Fruit fly (Drosophila melanogaster) whole organism, embryonic: Measurements from ENCODE around the gene CG43760.

Source experiments
- Awh ChIP-seq: fragments of 200-800 bp; sonication (Bioruptor generic); IDR thresholded peaks from 2 replicates; pipeline ENCODE4, ENCODE4 v1.3.6; 2022; ENCODE audit warnings: missing biosample characterization, missing genetic modification characterization
- BEAF-32 ChIP-seq: fragments of 200-800 bp; sonication (Bioruptor generic); optimal IDR thresholded peaks from 3 replicates; lab custom pipeline; 2017; ENCODE audit warnings: missing biosample characterization, missing genetic modification characterization, mild to moderate bottlenecking, moderate library complexity, missing genetic modification reagents
- C15 ChIP-seq: fragments of 200-800 bp; sonication (Bioruptor generic); IDR thresholded peaks from 3 replicates; pipeline ENCODE4 v1.3.6; 2022; ENCODE audit warnings: missing biosample characterization, missing genetic modification characterization
- CG10267 ChIP-seq: fragments of 200-800 bp; sonication (Bioruptor generic); optimal IDR thresholded peaks from 2 replicates; lab custom pipeline; 2018; ENCODE audit warnings: missing biosample characterization, mild to moderate bottlenecking, missing genetic modification characterization, moderate library complexity
- CG10431 ChIP-seq: fragments of 200-800 bp; sonication (Bioruptor generic); optimal IDR thresholded peaks from 3 replicates; lab custom pipeline; 2018; ENCODE audit warnings: missing biosample characterization, mild to moderate bottlenecking, missing genetic modification characterization
- CG11560 ChIP-seq: fragments of 200-800 bp; sonication (Bioruptor generic); IDR thresholded peaks from 3 replicates; pipeline ENCODE4 v1.3.6; 2022; ENCODE audit warnings: missing biosample characterization, missing genetic modification characterization
- CG13123 ChIP-seq: fragments of 200-800 bp; sonication (Bioruptor generic); optimal IDR thresholded peaks from 2 replicates; lab custom pipeline; 2016; ENCODE audit warnings: missing biosample characterization, missing genetic modification characterization
- CG15073 ChIP-seq: fragments of 200-800 bp; sonication (Bioruptor generic); optimal IDR thresholded peaks from 2 replicates; lab custom pipeline; 2016; ENCODE audit warnings: missing biosample characterization, missing genetic modification characterization
- CG17385 ChIP-seq: fragments of 200-800 bp; sonication (Bioruptor generic); optimal IDR thresholded peaks from 3 replicates; lab custom pipeline; 2018; ENCODE audit warnings: missing biosample characterization, mild to moderate bottlenecking, missing genetic modification characterization
- CG17802 ChIP-seq: fragments of 200-800 bp; sonication (Bioruptor generic); optimal IDR thresholded peaks from 2 replicates; lab custom pipeline; 2018; ENCODE audit warnings: missing biosample characterization, mild to moderate bottlenecking, missing genetic modification characterization, moderate library complexity
- CG1792 ChIP-seq: fragments of 200-800 bp; sonication (Bioruptor generic); optimal IDR thresholded peaks from 2 replicates; lab custom pipeline; 2016; ENCODE audit warnings: missing biosample characterization, missing genetic modification characterization
- CG18764 ChIP-seq: fragments of 200-800 bp; sonication (Bioruptor generic); optimal IDR thresholded peaks from 3 replicates; lab custom pipeline; 2016; ENCODE audit warnings: missing biosample characterization, missing genetic modification characterization
- CG3847 ChIP-seq: fragments of 200-800 bp; sonication (Bioruptor generic); IDR thresholded peaks from 2 replicates; pipeline ENCODE4 v1.3.6; 2022; ENCODE audit warnings: missing biosample characterization, missing genetic modification characterization
- CG7556 ChIP-seq: fragments of 200-800 bp; sonication (Bioruptor generic); optimal IDR thresholded peaks from 2 replicates; lab custom pipeline; 2017; ENCODE audit warnings: missing biosample characterization, mild to moderate bottlenecking, missing genetic modification characterization
- CG7786 ChIP-seq: fragments of 200-800 bp; sonication (Bioruptor generic); optimal IDR thresholded peaks from 2 replicates; lab custom pipeline; 2016; ENCODE audit warnings: missing biosample characterization, missing genetic modification characterization
- CG7928 ChIP-seq: fragments of 200-800 bp; sonication (Bioruptor generic); optimal IDR thresholded peaks from 2 replicates; lab custom pipeline; 2017; ENCODE audit warnings: missing biosample characterization, mild to moderate bottlenecking, missing genetic modification characterization
- CG8290 ChIP-seq, 3 experiments: fragments of 200-800 bp; sonication (Bioruptor generic); optimal IDR thresholded peaks; 2 replicates each; lab custom pipeline; 2016 to 2019; ENCODE audit warnings: missing biosample characterization in 3 of 3, missing genetic modification characterization in 3 of 3, mild to moderate bottlenecking in 2 of 3, moderate library complexity in 1 of 3
- CG8765 ChIP-seq: fragments of 200-800 bp; sonication (Bioruptor generic); IDR thresholded peaks from 2 replicates; pipeline ENCODE4 v1.3.6; 2022; ENCODE audit warnings: missing biosample characterization, missing genetic modification characterization
- CG9797 ChIP-seq: fragments of 200-800 bp; sonication (Bioruptor generic); optimal IDR thresholded peaks from 3 replicates; lab custom pipeline; 2018; ENCODE audit warnings: missing biosample characterization, mild to moderate bottlenecking, missing genetic modification characterization
- CTCF ChIP-seq: fragments of 200-800 bp; sonication (Bioruptor generic); optimal IDR thresholded peaks from 2 replicates; lab custom pipeline; 2017; ENCODE audit warnings: missing biosample characterization, mild to moderate bottlenecking, missing genetic modification characterization, moderate library complexity
- Dref ChIP-seq: fragments of 200-800 bp; sonication (Bioruptor generic); IDR thresholded peaks from 2 replicates; pipeline ENCODE4 v1.3.6; 2022; ENCODE audit warnings: missing biosample characterization, missing genetic modification characterization
- Hr39 ChIP-seq: fragments of >200 bp; optimal IDR thresholded peaks from 2 replicates; lab custom pipeline; 2017
- Jarid2 ChIP-seq: fragments of 200-800 bp; sonication (Bioruptor generic); optimal IDR thresholded peaks from 3 replicates; lab custom pipeline; 2017; ENCODE audit warnings: mild to moderate bottlenecking, missing biosample characterization, missing genetic modification reagents, missing genetic modification characterization
- MESR4 ChIP-seq: fragments of 200-800 bp; sonication (Bioruptor generic); optimal IDR thresholded peaks from 2 replicates; lab custom pipeline; 2018; ENCODE audit warnings: missing biosample characterization, mild to moderate bottlenecking, missing genetic modification characterization, moderate library complexity
- Max ChIP-seq: fragments of 200-800 bp; sonication (Bioruptor generic); optimal IDR thresholded peaks from 2 replicates; lab custom pipeline; 2016; ENCODE audit warnings: missing biosample characterization, mild to moderate bottlenecking, missing genetic modification characterization
- Rx ChIP-seq: fragments of 200-800 bp; sonication (Bioruptor generic); IDR thresholded peaks from 2 replicates; pipeline ENCODE4 v1.3.6; 2022; ENCODE audit warnings: missing biosample characterization, missing genetic modification characterization
- Sox102F ChIP-seq: fragments of 200-800 bp; sonication (Bioruptor generic); optimal IDR thresholded peaks from 2 replicates; lab custom pipeline; 2018; ENCODE audit warnings: missing biosample characterization, mild to moderate bottlenecking, missing genetic modification characterization, moderate library complexity
- aop ChIP-seq: fragments of 200-800 bp; sonication (Bioruptor generic); IDR thresholded peaks from 2 replicates; pipeline ENCODE4 v1.3.6; 2022; ENCODE audit warnings: missing biosample characterization, missing genetic modification characterization
- ap ChIP-seq: fragments of 200-800 bp; sonication (Bioruptor generic); IDR thresholded peaks from 2 replicates; pipeline ENCODE4 v1.3.6; 2022; ENCODE audit warnings: missing biosample characterization, missing genetic modification characterization
- bowl ChIP-seq: fragments of 200-800 bp; sonication (Bioruptor generic); IDR thresholded peaks from 2 replicates; pipeline ENCODE4 v1.3.6; 2022; ENCODE audit warnings: missing biosample characterization, missing genetic modification characterization
- dmrt11E ChIP-seq: fragments of 200-800 bp; sonication (Bioruptor generic); optimal IDR thresholded peaks from 3 replicates; lab custom pipeline; 2018; ENCODE audit warnings: missing biosample characterization, mild to moderate bottlenecking, missing genetic modification characterization, moderate library complexity
- ems ChIP-seq: fragments of 200-800 bp; sonication (Bioruptor generic); optimal IDR thresholded peaks from 3 replicates; lab custom pipeline; 2016; ENCODE audit warnings: missing biosample characterization, missing genetic modification characterization
- eve ChIP-seq, 2 experiments: fragments of >200 bp; optimal IDR thresholded peaks; 2 replicates each; lab custom pipeline; 2017; ENCODE audit warnings: missing biosample characterization in 2 of 2, missing genetic modification characterization in 2 of 2
- gsb-n ChIP-seq: fragments of 200-800 bp; sonication (Bioruptor generic); optimal IDR thresholded peaks from 3 replicates; lab custom pipeline; 2018; ENCODE audit warnings: missing biosample characterization, mild to moderate bottlenecking, missing genetic modification characterization
- jumu ChIP-seq: fragments of 200-800 bp; sonication (Bioruptor generic); optimal IDR thresholded peaks from 3 replicates; lab custom pipeline; 2016; ENCODE audit warnings: missing biosample characterization, missing genetic modification characterization
- kah ChIP-seq: fragments of 200-800 bp; sonication (Bioruptor generic); optimal IDR thresholded peaks from 2 replicates; lab custom pipeline; 2018; ENCODE audit warnings: missing biosample characterization, mild to moderate bottlenecking, missing genetic modification characterization
- kni ChIP-seq: fragments of 200-800 bp; sonication (Bioruptor generic); optimal IDR thresholded peaks from 3 replicates; lab custom pipeline; 2017; ENCODE audit warnings: mild to moderate bottlenecking, missing biosample characterization, missing genetic modification reagents, missing genetic modification characterization
- lmd ChIP-seq: fragments of 200-800 bp; sonication (Bioruptor generic); IDR thresholded peaks from 2 replicates; pipeline ENCODE4 v1.3.6; 2022; ENCODE audit warnings: missing biosample characterization, missing genetic modification characterization
- lov ChIP-seq, 2 experiments: fragments of 200-800 bp in 1 of 2; fragments of >200 bp in 1 of 2; sonication (Bioruptor generic) in 1 of 2; IDR thresholded peaks in 1 of 2; optimal IDR thresholded peaks in 1 of 2; 2 replicates in 1 of 2; 3 replicates in 1 of 2; pipeline versions ENCODE4 v1.3.6 to Lab custom; 2017 to 2022; ENCODE audit warnings: missing biosample characterization in 1 of 2, missing genetic modification characterization in 1 of 2
- maf-S ChIP-seq: fragments of 200-800 bp; sonication (Bioruptor generic); optimal IDR thresholded peaks from 2 replicates; lab custom pipeline; 2016; ENCODE audit warnings: missing biosample characterization, missing genetic modification characterization
- pan ChIP-seq, 4 experiments: fragments of >200 bp in 3 of 4; fragments of 200-800 bp in 1 of 4; sonication (Bioruptor generic) in 1 of 4; optimal IDR thresholded peaks in 3 of 4; IDR thresholded peaks in 1 of 4; 2 replicates each; pipeline versions ENCODE4 v1.3.6 to Lab custom; 2017 to 2022; ENCODE audit warnings: missing biosample characterization in 2 of 4, missing genetic modification characterization in 2 of 4, mixed read lengths in 1 of 4
- sc ChIP-seq, 3 experiments: fragments of >200 bp in 2 of 3; fragments of 200-800 bp in 1 of 3; sonication (Bioruptor generic) in 1 of 3; optimal IDR thresholded peaks; 2 replicates in 2 of 3; 3 replicates in 1 of 3; lab custom pipeline; 2017; ENCODE audit warnings: mild to moderate bottlenecking in 1 of 3, missing biosample characterization in 1 of 3, missing genetic modification characterization in 1 of 3, missing genetic modification reagents in 1 of 3
- stwl ChIP-seq: fragments of 200-800 bp; sonication (Bioruptor generic); optimal IDR thresholded peaks from 3 replicates; lab custom pipeline; 2018; ENCODE audit warnings: missing biosample characterization, mild to moderate bottlenecking, missing genetic modification characterization, moderate library complexity
- tin ChIP-seq: fragments of 200-800 bp; sonication (Bioruptor generic); optimal IDR thresholded peaks from 3 replicates; lab custom pipeline; 2016; ENCODE audit warnings: missing biosample characterization, missing genetic modification characterization
- vnd ChIP-seq: fragments of 200-800 bp; sonication (Bioruptor generic); IDR thresholded peaks from 3 replicates; pipeline ENCODE4 v1.3.6; 2022; ENCODE audit warnings: missing biosample characterization, missing genetic modification characterization; ENCODE audit not compliant: partially characterized antibody
- wdn ChIP-seq: fragments of 200-800 bp; sonication (Bioruptor generic); IDR thresholded peaks from 2 replicates; pipeline ENCODE4 v1.3.6; 2022; ENCODE audit warnings: missing biosample characterization, missing genetic modification characterization
- wor ChIP-seq: fragments of 200-800 bp; sonication (Bioruptor generic); IDR thresholded peaks from 2 replicates; pipeline ENCODE4 v1.3.6; 2022; ENCODE audit warnings: missing biosample characterization, missing genetic modification characterization

Gene CG43760

dm6 chr2L:15746600-15747393, 29.9 kb downstream of the CG43760 start (continued):
- peak; percentile 84 for TF ChIP-seq CG3847
- peak; percentile 40 for TF ChIP-seq stwl (tag; lab: Kevin White, UChicago)
- TF ChIP-seq CG7928, result peak; percentile 55
- TF ChIP-seq Sox102F (GFP tag; lab: Kevin White, UChicago), result peak; percentile 93
- TF ChIP-seq CTCF (GFP tag; lab: Kevin White, UChicago), result peak; percentile 48
- peak; percentile 97 for TF ChIP-seq dmrt11E (tag; lab: Kevin White, UChicago)
- no peak for TF ChIP-seq kni (GFP tag; lab: Kevin White, UChicago)
- TF ChIP-seq vnd (GFP tag; lab: Robert Waterston, UW), result no peak
- TF ChIP-seq CG11560 (tag; lab: Robert Waterston, UW), result peak; percentile 65; the same call in 2 of the 3 replicates
- TF ChIP-seq pan (optimal IDR thresholded peaks at IDR 0.05; lab: Kevin White, UChicago), result no peak
- peak in 1 of 2 experiments; percentile 78 for TF ChIP-seq pan (GFP tag; optimal IDR thresholded peaks at IDR 0.05 in 1 of 2, IDR thresholded peaks at IDR 0.05 in 1 of 2)
- peak; percentile 88 for TF ChIP-seq CG10267 (tag; lab: Kevin White, UChicago)
- TF ChIP-seq Jarid2 (GFP tag; lab: Kevin White, UChicago), result no peak
- TF ChIP-seq sc (optimal IDR thresholded peaks at IDR 0.05; lab: Kevin White, UChicago), result no peak
- TF ChIP-seq sc (GFP tag; optimal IDR thresholded peaks at IDR 0.05; lab: Kevin White, UChicago), result peak; percentile 93
- TF ChIP-seq wdn (GFP tag; lab: Robert Waterston, UW), result 0 out of 2 replicates have a peak, but pooled peaks have one; percentile 52
- peak; percentile 68 for TF ChIP-seq ap (GFP tag; lab: Robert Waterston, UW)
- peak; percentile 59; the same call in 1 of the 3 replicates for TF ChIP-seq C15 (GFP tag; lab: Robert Waterston, UW)
- TF ChIP-seq CG10431 (GFP tag; lab: Kevin White, UChicago), result peak; percentile 83
- TF ChIP-seq bowl (GFP tag; lab: Robert Waterston, UW), result no peak
- TF ChIP-seq jumu (GFP tag; lab: Kevin White, UChicago), result no peak
- TF ChIP-seq BEAF-32 (GFP tag; lab: Kevin White, UChicago), result peak; percentile 17
- peak; percentile 77 for TF ChIP-seq CG13123 (GFP tag; lab: Kevin White, UChicago)
- TF ChIP-seq CG7786 (GFP tag; lab: Kevin White, UChicago), result no peak
- peak; percentile 97 for TF ChIP-seq kah (GFP tag; lab: Kevin White, UChicago)
- no peak for TF ChIP-seq MESR4 (GFP tag; lab: Kevin White, UChicago)
- TF ChIP-seq wor (GFP tag; lab: Robert Waterston, UW), result peak; percentile 74
- TF ChIP-seq Hr39, result no peak
- peak; percentile 89 for TF ChIP-seq lmd (GFP tag; lab: Robert Waterston, UW)
- peak; percentile 93 for TF ChIP-seq gsb-n (tag; lab: Kevin White, UChicago)
- TF ChIP-seq CG18764, result peak; percentile 77
- peak; percentile 26; the same call in 1 of the 2 replicates for TF ChIP-seq Dref (GFP tag; lab: Robert Waterston, UW)
- TF ChIP-seq Max (GFP tag; lab: Kevin White, UChicago), result peak; percentile 61
- TF ChIP-seq aop (GFP tag; lab: Robert Waterston, UW), result peak; percentile 51; the same call in 1 of the 2 replicates
- no peak for TF ChIP-seq maf-S (GFP tag; lab: Kevin White, UChicago)
- peak; percentile 16 for TF ChIP-seq CG9797 (GFP tag; lab: Kevin White, UChicago)
- TF ChIP-seq CG1792 (GFP tag; lab: Kevin White, UChicago), result no peak
- 0 out of 2 replicates have a peak, but pooled peaks have one; percentile 39 for TF ChIP-seq CG8765 (GFP tag; lab: Robert Waterston, UW)
- peak; percentile 83 for TF ChIP-seq Awh (GFP tag; lab: Robert Waterston, UW)
- TF ChIP-seq ems (GFP tag; lab: Kevin White, UChicago), result no peak
- TF ChIP-seq CG8290 (GFP tag; optimal IDR thresholded peaks at IDR 0.05; lab: Kevin White, UChicago), result peak; percentile 73
- peak in 1 of 2 experiments; percentile 34 for TF ChIP-seq CG8290 (tag; optimal IDR thresholded peaks at IDR 0.05; lab: Kevin White, UChicago)
- peak; percentile 32 for TF ChIP-seq CG17802
- peak; percentile 48 for TF ChIP-seq CG15073 (GFP tag; lab: Kevin White, UChicago)
- TF ChIP-seq eve (GFP tag; optimal IDR thresholded peaks at IDR 0.05; lab: Kevin White, UChicago), result no peak
- TF ChIP-seq Rx, result peak; percentile 54
- peak; percentile 88 for TF ChIP-seq tin (GFP tag; lab: Kevin White, UChicago)
- TF ChIP-seq lov (optimal IDR thresholded peaks at IDR 0.05; lab: Kevin White, UChicago), result no peak
- TF ChIP-seq lov (GFP tag; IDR thresholded peaks at IDR 0.05; lab: Robert Waterston, UW), result 0 out of 3 replicates have a peak, but pooled peaks have one; percentile 41
- TF ChIP-seq CG7556 (GFP tag; lab: Kevin White, UChicago), result peak; percentile 96
- peak; percentile 90 for TF ChIP-seq CG17385 (GFP tag; lab: Kevin White, UChicago)
